Fruit fly (Drosophila melanogaster): ENCODE measurements around the gene CG4325.

CG4325 gene

DNA sequence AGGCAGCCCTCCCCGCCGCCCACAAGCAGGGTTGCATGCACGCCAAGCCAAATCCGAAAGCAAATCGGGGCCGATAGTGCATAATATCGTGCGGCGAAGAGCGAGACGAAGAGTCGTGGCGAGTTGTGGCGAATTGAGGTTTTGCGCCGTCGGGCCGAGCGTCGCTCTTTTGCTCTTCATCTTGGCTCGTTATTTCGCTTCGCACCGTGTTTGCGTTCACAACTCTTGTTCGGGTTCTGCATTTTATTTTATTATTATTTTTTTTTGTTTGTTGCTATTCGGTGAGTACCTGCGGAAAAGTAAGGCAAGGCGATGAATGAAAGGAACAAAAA, 31.5 kb downstream of the CG4325 start (continued):
- TF ChIP-seq crol (GFP tag; IDR thresholded peaks at IDR 0.05) (peak; percentile 73), chinmo (GFP tag; IDR thresholded peaks at IDR 0.05; ENCODE audit: partially characterized antibody) (0 out of 4 replicates have a peak, but pooled peaks have one; percentile 50), CG10431 (GFP tag; optimal IDR thresholded peaks at IDR 0.05) (peak; percentile 3), CG2116 (GFP tag; optimal IDR thresholded peaks at IDR 0.05) (peak; percentile 92), Sry-δ (GFP tag; optimal IDR thresholded peaks at IDR 0.05) (no peak), Hmr (GFP tag; optimal IDR thresholded peaks at IDR 0.05) (no peak), BtbVII (GFP tag; optimal IDR thresholded peaks at IDR 0.05) (no peak), bbx (GFP tag; IDR thresholded peaks at IDR 0.05; ENCODE audit: partially characterized antibody) (peak; percentile 65), Scr (GFP tag; IDR thresholded peaks at IDR 0.05; ENCODE audit: partially characterized antibody) (peak; percentile 41; the same call in 1 of the 2 replicates), caup (GFP tag; optimal IDR thresholded peaks at IDR 0.05; ENCODE audit: severe bottlenecking) (no peak), ara (GFP tag; IDR thresholded peaks at IDR 0.05) (no peak), pros (GFP tag; optimal IDR thresholded peaks at IDR 0.05) (peak; percentile 34), nom (GFP tag; optimal IDR thresholded peaks at IDR 0.05) (peak; percentile 59), CG13287 (GFP tag; IDR thresholded peaks at IDR 0.05; ENCODE audit: partially characterized antibody) (peak; percentile 39; the same call in 1 of the 2 replicates)

DNA sequence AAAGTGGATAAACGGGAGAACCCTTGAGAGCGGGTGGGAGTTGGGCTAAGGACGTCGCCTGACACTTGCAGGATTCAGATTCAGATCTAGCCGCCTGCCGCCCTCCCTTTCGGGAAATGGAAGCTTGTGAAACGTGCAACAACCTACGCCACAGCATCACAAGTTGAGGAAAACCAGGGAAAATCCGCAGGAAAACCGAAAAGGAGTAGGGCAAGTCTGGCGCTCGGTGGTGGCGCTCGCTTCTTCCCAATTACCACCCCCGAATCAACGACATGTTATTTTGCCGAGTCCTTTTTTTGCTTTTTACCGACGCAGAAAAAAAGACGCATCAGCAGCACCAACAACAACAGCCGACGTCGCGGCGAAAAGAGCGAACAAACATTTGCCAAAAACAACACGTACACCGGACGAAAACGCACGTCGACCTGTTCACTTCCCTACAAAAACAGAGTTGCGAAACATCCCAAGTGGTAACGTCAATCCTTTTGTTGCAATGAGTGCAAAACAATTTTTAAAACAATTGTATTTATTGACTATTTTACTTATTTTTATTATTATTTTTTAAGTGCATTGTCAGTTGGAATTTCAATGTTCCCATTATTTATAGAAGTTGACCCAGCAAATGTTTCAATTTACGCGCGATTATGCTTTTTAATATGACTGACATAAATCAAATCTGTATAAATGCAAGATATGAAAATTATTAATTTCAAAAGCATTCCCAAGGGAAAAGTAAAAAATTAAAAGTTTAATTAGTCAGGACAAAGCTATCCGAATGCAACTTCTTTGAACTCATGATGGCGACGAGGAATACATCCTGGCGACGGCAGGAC, 32.1 kb downstream of the CG4325 start:
- peak; percentile 49; the same call in 1 of the 2 replicates for TF ChIP-seq CG8765 (GFP tag; IDR thresholded peaks at IDR 0.05)
- 0 out of 3 replicates have a peak, but pooled peaks have one; percentile 2 for TF ChIP-seq sr (GFP tag; IDR thresholded peaks at IDR 0.05)
- TF ChIP-seq CG7963 (GFP tag; IDR thresholded peaks at IDR 0.05; ENCODE audit: partially characterized antibody), result no peak
- TF ChIP-seq Tbp (GFP tag; optimal IDR thresholded peaks at IDR 0.05), result no peak
- peak; percentile 71 for TF ChIP-seq Med (GFP tag)
- no peak for TF ChIP-seq nau (GFP tag; optimal IDR thresholded peaks at IDR 0.05)
- peak; percentile 61 for TF ChIP-seq bcd (GFP tag; optimal IDR thresholded peaks at IDR 0.05)
- no peak for TF ChIP-seq repo (GFP tag; optimal IDR thresholded peaks at IDR 0.05)
- TF ChIP-seq Doc3 (GFP tag; IDR thresholded peaks at IDR 0.05; ENCODE audit: partially characterized antibody), result no peak
- TF ChIP-seq CG31224 (GFP tag; IDR thresholded peaks at IDR 0.05), result peak; percentile 47; the same call in 1 of the 2 replicates
- TF ChIP-seq CG4820 (GFP tag; optimal IDR thresholded peaks at IDR 0.05), result peak; percentile 28
- no peak for TF ChIP-seq pzg (GFP tag; optimal IDR thresholded peaks at IDR 0.05)
- peak; percentile 8; the same call in 1 of the 2 replicates for TF ChIP-seq Adf1 (GFP tag; IDR thresholded peaks at IDR 0.05)
- peak; percentile 8 for TF ChIP-seq CG15011 (GFP tag; optimal IDR thresholded peaks at IDR 0.05)
- TF ChIP-seq so (GFP tag; IDR thresholded peaks at IDR 0.05), result 0 out of 3 replicates have a peak, but pooled peaks have one; percentile 47
- TF ChIP-seq CG4282 (GFP tag; optimal IDR thresholded peaks at IDR 0.05), result no peak
- peak; percentile 58 for TF ChIP-seq CG14667 (GFP tag; IDR thresholded peaks at IDR 0.05)
- no peak for TF ChIP-seq zen (tag; optimal IDR thresholded peaks at IDR 0.05)
- TF ChIP-seq CG2678 (tag; optimal IDR thresholded peaks at IDR 0.05), result peak; percentile 64
- peak; percentile 31 for TF ChIP-seq sens (GFP tag)
- peak; percentile 76 for TF ChIP-seq CG34422 (GFP tag; IDR thresholded peaks at IDR 0.05)
- peak; percentile 14 for TF ChIP-seq fd96Cb (tag; optimal IDR thresholded peaks at IDR 0.05)
- TF ChIP-seq Aef1 (GFP tag; IDR thresholded peaks at IDR 0.05), result peak; percentile 72
- TF ChIP-seq D19A (tag; optimal IDR thresholded peaks at IDR 0.05), result peak; percentile 88
- TF ChIP-seq bsh (GFP tag; optimal IDR thresholded peaks at IDR 0.05), result peak in 1 of 2 experiments; percentile 61
- TF ChIP-seq nmo (GFP tag; optimal IDR thresholded peaks at IDR 0.05), result peak; percentile 50
- no peak for TF ChIP-seq CG6791 (GFP tag; IDR thresholded peaks at IDR 0.05; ENCODE audit: partially characterized antibody)
- TF ChIP-seq HLH54F (GFP tag; optimal IDR thresholded peaks at IDR 0.05), result no peak
- TF ChIP-seq prd (optimal IDR thresholded peaks at IDR 0.05), result no peak
- TF ChIP-seq prd (GFP tag; IDR thresholded peaks at IDR 0.05), result peak; percentile 76
- TF ChIP-seq Stat92E (GFP tag; optimal IDR thresholded peaks at IDR 0.05), result no peak
- peak; percentile 58 for TF ChIP-seq dmrt99B (tag; optimal IDR thresholded peaks at IDR 0.05)
- peak; percentile 62 for TF ChIP-seq CG18599 (GFP tag; optimal IDR thresholded peaks at IDR 0.05)
